Fruit fly (Drosophila melanogaster) whole organism, embryonic: ENCODE data around the gene CG15439.

Experiments
- Atf6 ChIP-seq: fragments of 200-800 bp; sonication (Bioruptor generic); IDR thresholded peaks from 2 replicates; pipeline ENCODE4 v1.3.6; 2022; ENCODE audit warnings: missing biosample characterization, missing genetic modification characterization
- B-H2 ChIP-seq: fragments of 200-800 bp; sonication (Bioruptor generic); optimal IDR thresholded peaks from 2 replicates; lab custom pipeline; 2018; ENCODE audit warnings: missing biosample characterization, mild to moderate bottlenecking, missing genetic modification characterization
- Blimp-1 ChIP-seq: fragments of 200-800 bp; sonication (Bioruptor generic); optimal IDR thresholded peaks from 3 replicates; lab custom pipeline; 2018; ENCODE audit warnings: missing biosample characterization, missing genetic modification characterization, mild to moderate bottlenecking, moderate library complexity, missing genetic modification reagents
- Bteb2 ChIP-seq: fragments of 200-800 bp; sonication (Bioruptor generic); optimal IDR thresholded peaks from 2 replicates; lab custom pipeline; 2016; ENCODE audit warnings: missing biosample characterization, missing genetic modification characterization
- CG11456 ChIP-seq: fragments of 200-800 bp; sonication (Bioruptor generic); IDR thresholded peaks from 3 replicates; pipeline ENCODE4 v1.3.6; 2022; ENCODE audit warnings: missing biosample characterization, missing genetic modification characterization
- CG11560 ChIP-seq: fragments of 200-800 bp; sonication (Bioruptor generic); IDR thresholded peaks from 3 replicates; pipeline ENCODE4 v1.3.6; 2022; ENCODE audit warnings: missing biosample characterization, missing genetic modification characterization
- CG12769 ChIP-seq: fragments of 200-800 bp; sonication (Bioruptor generic); optimal IDR thresholded peaks from 2 replicates; lab custom pipeline; 2019; ENCODE audit warnings: missing biosample characterization, mild to moderate bottlenecking, missing genetic modification characterization, moderate library complexity
- CG14441 ChIP-seq: fragments of 200-800 bp; sonication (Bioruptor generic); IDR thresholded peaks from 2 replicates; pipeline ENCODE4 v1.3.6; 2022; ENCODE audit warnings: missing biosample characterization, missing genetic modification characterization
- CG17328 ChIP-seq: fragments of 200-800 bp; sonication (Bioruptor generic); IDR thresholded peaks from 2 replicates; pipeline ENCODE4 v1.3.6; 2022; ENCODE audit warnings: missing biosample characterization, missing genetic modification characterization
- CG17361 ChIP-seq: fragments of 200-800 bp; sonication (Bioruptor generic); IDR thresholded peaks from 3 replicates; pipeline ENCODE4 v1.3.6; 2022; ENCODE audit warnings: missing biosample characterization, missing genetic modification characterization
- CG18262 ChIP-seq: fragments of 200-800 bp; optimal IDR thresholded peaks from 3 replicates; lab custom pipeline; 2019; ENCODE audit warnings: missing biosample characterization, mild to moderate bottlenecking, missing genetic modification characterization, moderate library complexity
- CG18476 ChIP-seq: fragments of 200-800 bp; sonication (Bioruptor generic); optimal IDR thresholded peaks from 2 replicates; lab custom pipeline; 2016; ENCODE audit warnings: missing biosample characterization, mild to moderate bottlenecking, missing genetic modification characterization
- CG18764 ChIP-seq: fragments of 200-800 bp; sonication (Bioruptor generic); optimal IDR thresholded peaks from 3 replicates; lab custom pipeline; 2016; ENCODE audit warnings: missing biosample characterization, missing genetic modification characterization
- CG2129 ChIP-seq: fragments of 200-800 bp; sonication (Bioruptor generic); IDR thresholded peaks from 2 replicates; pipeline ENCODE4 v1.3.6; 2022; ENCODE audit warnings: missing biosample characterization, missing genetic modification characterization; ENCODE audit not compliant: partially characterized antibody
- CG31441 ChIP-seq: fragments of 200-800 bp; sonication (Bioruptor generic); IDR thresholded peaks from 2 replicates; pipeline ENCODE4 v1.3.6; 2022; ENCODE audit warnings: missing biosample characterization, missing genetic modification characterization
- CG3726 ChIP-seq: fragments of 200-800 bp; sonication (Bioruptor generic); IDR thresholded peaks from 3 replicates; pipeline ENCODE4, ENCODE4 v1.3.6; 2022; ENCODE audit warnings: missing biosample characterization, missing genetic modification characterization
- CG6689 ChIP-seq: fragments of 200-800 bp; sonication (Bioruptor generic); IDR thresholded peaks from 2 replicates; pipeline ENCODE4 v1.3.6; 2022; ENCODE audit warnings: missing biosample characterization, missing genetic modification characterization
- CG7372 ChIP-seq: fragments of 200-800 bp; sonication (Bioruptor generic); IDR thresholded peaks from 2 replicates; pipeline ENCODE4 v1.3.6; 2022; ENCODE audit warnings: missing biosample characterization, missing genetic modification characterization
- CG7987 ChIP-seq: fragments of 200-800 bp; sonication (Bioruptor generic); optimal IDR thresholded peaks from 2 replicates; lab custom pipeline; 2018; ENCODE audit warnings: missing biosample characterization, mild to moderate bottlenecking, missing genetic modification characterization, moderate library complexity
- CG8944 ChIP-seq: fragments of 200-800 bp; sonication (Bioruptor generic); optimal IDR thresholded peaks from 3 replicates; lab custom pipeline; 2016; ENCODE audit warnings: missing biosample characterization, missing genetic modification characterization
- CG9727 ChIP-seq: fragments of 200-800 bp; sonication (Bioruptor generic); optimal IDR thresholded peaks from 3 replicates; lab custom pipeline; 2017; ENCODE audit warnings: missing biosample characterization, mild to moderate bottlenecking, missing genetic modification characterization
- CHES-1-like ChIP-seq: fragments of 200-800 bp; sonication (Bioruptor generic); optimal IDR thresholded peaks from 2 replicates; lab custom pipeline; 2016; ENCODE audit warnings: missing biosample characterization, missing genetic modification characterization
- CrebB ChIP-seq: fragments of 200-800 bp; sonication (Bioruptor generic); optimal IDR thresholded peaks from 3 replicates; lab custom pipeline; 2018; ENCODE audit warnings: missing biosample characterization, mild to moderate bottlenecking, missing genetic modification characterization
- GATAe ChIP-seq: fragments of 200-800 bp; sonication (Bioruptor generic); conservative IDR thresholded peaks from 2 replicates; pipeline ENCODE4 v1.3.6; 2022; ENCODE audit warnings: missing biosample characterization, missing genetic modification characterization
- HLH3B ChIP-seq: fragments of 200-800 bp; sonication (Bioruptor generic); IDR thresholded peaks from 2 replicates; pipeline ENCODE4 v1.3.6; 2022; ENCODE audit warnings: missing biosample characterization, missing genetic modification characterization
- HmgD ChIP-seq: fragments of 200-800 bp; sonication (Bioruptor generic); optimal IDR thresholded peaks from 3 replicates; lab custom pipeline; 2016; ENCODE audit warnings: missing biosample characterization, missing genetic modification characterization
- Hr39 ChIP-seq: fragments of >200 bp; optimal IDR thresholded peaks from 2 replicates; lab custom pipeline; 2017
- Lpt ChIP-seq: fragments of >200 bp; optimal IDR thresholded peaks from 2 replicates; lab custom pipeline; 2018; ENCODE audit warnings: missing biosample characterization, missing genetic modification characterization
- MTF-1 ChIP-seq: fragments of 200-800 bp; sonication (Bioruptor generic); optimal IDR thresholded peaks from 2 replicates; lab custom pipeline; 2018; ENCODE audit warnings: missing biosample characterization, mild to moderate bottlenecking, missing genetic modification characterization, borderline replicate concordance
- Meics ChIP-seq: fragments of 200-800 bp; sonication (Bioruptor generic); optimal IDR thresholded peaks from 2 replicates; lab custom pipeline; 2017; ENCODE audit warnings: missing biosample characterization, mild to moderate bottlenecking, missing genetic modification characterization
- Taf1 ChIP-seq: fragments of 200-800 bp; sonication (Bioruptor generic); IDR thresholded peaks from 2 replicates; pipeline ENCODE4 v1.3.6; 2022; ENCODE audit warnings: missing biosample characterization, missing genetic modification characterization
- ara ChIP-seq: fragments of 200-800 bp; sonication (Bioruptor generic); IDR thresholded peaks from 2 replicates; pipeline ENCODE4 v1.3.6; 2022; ENCODE audit warnings: missing biosample characterization, missing genetic modification characterization
- bcd ChIP-seq: fragments of 200-800 bp; sonication (Bioruptor generic); optimal IDR thresholded peaks from 2 replicates; lab custom pipeline; 2017; ENCODE audit warnings: missing biosample characterization, mild to moderate bottlenecking, missing genetic modification characterization
- corto ChIP-seq: fragments of 200-800 bp; sonication (Bioruptor generic); optimal IDR thresholded peaks from 2 replicates; lab custom pipeline; 2016; ENCODE audit warnings: missing biosample characterization, mild to moderate bottlenecking, missing genetic modification characterization, moderate library complexity
- crp ChIP-seq, 2 experiments: fragments of 200-800 bp; sonication (Bioruptor generic); optimal IDR thresholded peaks; 2 replicates in 1 of 2; 3 replicates in 1 of 2; lab custom pipeline; 2017; ENCODE audit warnings: missing biosample characterization in 2 of 2, missing genetic modification characterization in 2 of 2, mild to moderate bottlenecking in 1 of 2, moderate library complexity in 1 of 2
- dpn ChIP-seq, 2 experiments: fragments of 200-800 bp; sonication (Bioruptor generic); optimal IDR thresholded peaks; 3 replicates each; lab custom pipeline; 2016; ENCODE audit warnings: missing biosample characterization in 2 of 2, missing genetic modification characterization in 2 of 2
- exex ChIP-seq: fragments of 200-800 bp; sonication (Bioruptor generic); optimal IDR thresholded peaks from 4 replicates; lab custom pipeline; 2018; ENCODE audit warnings: missing biosample characterization, mild to moderate bottlenecking, missing genetic modification characterization, moderate library complexity
- gt ChIP-seq: fragments of 200-800 bp; sonication (Bioruptor generic); IDR thresholded peaks from 2 replicates; pipeline ENCODE4 v1.3.6; 2022; ENCODE audit warnings: missing biosample characterization, missing genetic modification characterization
- ken ChIP-seq: fragments of 200-800 bp; sonication (Bioruptor generic); IDR thresholded peaks from 3 replicates; pipeline ENCODE4 v1.3.6; 2022; ENCODE audit warnings: missing biosample characterization, missing genetic modification characterization
- klu ChIP-seq: fragments of 200-800 bp; sonication (Bioruptor generic); IDR thresholded peaks from 2 replicates; pipeline ENCODE4 v1.3.6; 2022; ENCODE audit warnings: missing biosample characterization, missing genetic modification characterization
- luna ChIP-seq: fragments of 200-800 bp; sonication (Bioruptor generic); optimal IDR thresholded peaks from 2 replicates; lab custom pipeline; 2016; ENCODE audit warnings: missing biosample characterization, missing genetic modification characterization
- org-1 ChIP-seq: fragments of 200-800 bp; sonication (Bioruptor generic); optimal IDR thresholded peaks from 2 replicates; lab custom pipeline; 2017; ENCODE audit warnings: missing biosample characterization, missing genetic modification characterization
- pnt ChIP-seq: fragments of 200-800 bp; sonication (Bioruptor generic); optimal IDR thresholded peaks from 3 replicates; lab custom pipeline; 2016; ENCODE audit warnings: missing biosample characterization, missing genetic modification characterization
- ranshi ChIP-seq: fragments of 200-800 bp; sonication (Bioruptor generic); IDR thresholded peaks from 2 replicates; pipeline ENCODE4 v1.3.6; 2022; ENCODE audit warnings: missing biosample characterization, missing genetic modification characterization
- repo ChIP-seq: fragments of 200-800 bp; sonication (Bioruptor generic); optimal IDR thresholded peaks from 2 replicates; lab custom pipeline; 2016; ENCODE audit warnings: missing biosample characterization, missing genetic modification characterization
- sd ChIP-seq: fragments of 200-800 bp; sonication (Bioruptor generic); optimal IDR thresholded peaks from 3 replicates; lab custom pipeline; 2018; ENCODE audit warnings: missing biosample characterization, mild to moderate bottlenecking, missing genetic modification characterization, moderate library complexity
- sim ChIP-seq: fragments of 200-800 bp; sonication (Bioruptor generic); IDR thresholded peaks from 2 replicates; pipeline ENCODE4 v1.3.6; 2022; ENCODE audit warnings: missing biosample characterization, missing genetic modification characterization
- slou ChIP-seq: fragments of 200-800 bp; sonication (Bioruptor generic); optimal IDR thresholded peaks from 3 replicates; lab custom pipeline; 2016; ENCODE audit warnings: missing biosample characterization, missing genetic modification characterization
- sna ChIP-seq: fragments of 200-800 bp; sonication (Bioruptor generic); IDR thresholded peaks from 2 replicates; pipeline ENCODE4 v1.3.6; 2022; ENCODE audit warnings: missing biosample characterization, missing genetic modification characterization; ENCODE audit not compliant: partially characterized antibody
- tna ChIP-seq: fragments of 200-800 bp; sonication (Bioruptor generic); IDR thresholded peaks from 2 replicates; pipeline ENCODE4 v1.3.6; 2022; ENCODE audit warnings: missing biosample characterization, missing genetic modification characterization; ENCODE audit not compliant: partially characterized antibody
- ttk ChIP-seq: fragments of 200-800 bp; sonication (Bioruptor generic); IDR thresholded peaks from 2 replicates; pipeline ENCODE4 v2.1.2; 2022; ENCODE audit warnings: missing biosample characterization, missing genetic modification characterization
- tup ChIP-seq: fragments of 200-800 bp; sonication (Bioruptor generic); optimal IDR thresholded peaks from 2 replicates; lab custom pipeline; 2016; ENCODE audit warnings: missing biosample characterization, mild to moderate bottlenecking, missing genetic modification characterization, moderate library complexity
- z ChIP-seq: fragments of 200-800 bp; sonication (Bioruptor generic); IDR thresholded peaks from 3 replicates; pipeline ENCODE4 v1.3.6; 2022; ENCODE audit warnings: missing biosample characterization, missing genetic modification characterization

The CG15439 gene

dm6 chr2L:4459543-4459942 lies 6.7 kb upstream of the CG15439 start, which contains the start of the genes mRpL27 and CG15435 (continued):
- no peak for TF ChIP-seq Hr39 (lab: Kevin White, UChicago)
- no peak for TF ChIP-seq CrebB (tag; lab: Kevin White, UChicago)
- TF ChIP-seq CG17328 (GFP tag; lab: Robert Waterston, UW), result 0 out of 2 replicates have a peak, but pooled peaks have one; percentile 17
- TF ChIP-seq CG14441 (GFP tag; lab: Robert Waterston, UW), result no peak
- TF ChIP-seq Taf1 (GFP tag; lab: Robert Waterston, UW), result no peak
- TF ChIP-seq gt (GFP tag; lab: Robert Waterston, UW), result no peak
- no peak for TF ChIP-seq luna
- no peak for TF ChIP-seq MTF-1
- no peak for TF ChIP-seq tup (GFP tag; lab: Kevin White, UChicago)
- TF ChIP-seq ttk (GFP tag; lab: Robert Waterston, UW), result no peak
- TF ChIP-seq HLH3B (GFP tag; lab: Robert Waterston, UW), result no peak
- TF ChIP-seq CG8944 (GFP tag; lab: Kevin White, UChicago), result no peak
- TF ChIP-seq ken (GFP tag; lab: Robert Waterston, UW), result no peak
- TF ChIP-seq crp (GFP tag; optimal IDR thresholded peaks at IDR 0.05; lab: Kevin White, UChicago), result peak in 1 of 2 experiments; percentile 70
- no peak for TF ChIP-seq repo (GFP tag; lab: Kevin White, UChicago)
- TF ChIP-seq tna, result no peak
- no peak for TF ChIP-seq Bteb2 (GFP tag; lab: Kevin White, UChicago)
- no peak for TF ChIP-seq z (GFP tag; lab: Robert Waterston, UW)
- no peak for TF ChIP-seq CG7987
- TF ChIP-seq CHES-1-like, result no peak
- no peak for TF ChIP-seq CG7372
- TF ChIP-seq CG12769 (tag; lab: Kevin White, UChicago), result no peak
- TF ChIP-seq B-H2 (GFP tag; lab: Kevin White, UChicago), result no peak
- no peak for TF ChIP-seq CG2129 (GFP tag; lab: Robert Waterston, UW)
- no peak for TF ChIP-seq CG6689 (GFP tag; lab: Robert Waterston, UW)
- no peak for TF ChIP-seq Atf6
- TF ChIP-seq slou (GFP tag; lab: Kevin White, UChicago), result no peak
- no peak for TF ChIP-seq corto
- no peak for TF ChIP-seq Meics (GFP tag; lab: Kevin White, UChicago)
- TF ChIP-seq CG31441 (GFP tag; lab: Robert Waterston, UW), result peak; percentile 37; the same call in 1 of the 2 replicates
- TF ChIP-seq sim (GFP tag; lab: Robert Waterston, UW), result no peak
- no peak for TF ChIP-seq CG18764 (GFP tag; lab: Kevin White, UChicago)
- TF ChIP-seq ara (GFP tag; lab: Robert Waterston, UW), result no peak
- TF ChIP-seq CG11456 (GFP tag; lab: Robert Waterston, UW), result no peak
- peak in 1 of 2 experiments; percentile 10 for TF ChIP-seq dpn (GFP tag; optimal IDR thresholded peaks at IDR 0.05; lab: Kevin White, UChicago)
- no peak for TF ChIP-seq GATAe (GFP tag; lab: Robert Waterston, UW)
- no peak for TF ChIP-seq ranshi
- TF ChIP-seq CG18476 (GFP tag; lab: Kevin White, UChicago), result peak; percentile 98
- peak; percentile 58 for TF ChIP-seq bcd (GFP tag; lab: Kevin White, UChicago)
- TF ChIP-seq CG18262 (tag; lab: Kevin White, UChicago), result peak; percentile 32
- no peak for TF ChIP-seq exex (tag; lab: Kevin White, UChicago)
- peak; percentile 0 for TF ChIP-seq sd (tag; lab: Kevin White, UChicago)
- TF ChIP-seq CG9727, result peak; percentile 15
- TF ChIP-seq HmgD (GFP tag; lab: Kevin White, UChicago), result no peak
- TF ChIP-seq Lpt (GFP tag; lab: Kevin White, UChicago), result no peak
- no peak for TF ChIP-seq sna (GFP tag; lab: Robert Waterston, UW)
- TF ChIP-seq klu (GFP tag; lab: Robert Waterston, UW), result peak; percentile 28; the same call in 1 of the 2 replicates
- TF ChIP-seq pnt (GFP tag; lab: Kevin White, UChicago), result no peak
- TF ChIP-seq Blimp-1 (GFP tag; lab: Kevin White, UChicago), result no peak
- TF ChIP-seq CG3726, result no peak
- TF ChIP-seq org-1 (GFP tag; lab: Kevin White, UChicago), result no peak
- peak; percentile 59; the same call in 1 of the 3 replicates for TF ChIP-seq CG17361 (GFP tag; lab: Robert Waterston, UW)
- no peak for TF ChIP-seq CG11560
